Worm (Caenorhabditis elegans): Measurements from ENCODE around the gene srz-70.

The srz-70 gene

DNA sequence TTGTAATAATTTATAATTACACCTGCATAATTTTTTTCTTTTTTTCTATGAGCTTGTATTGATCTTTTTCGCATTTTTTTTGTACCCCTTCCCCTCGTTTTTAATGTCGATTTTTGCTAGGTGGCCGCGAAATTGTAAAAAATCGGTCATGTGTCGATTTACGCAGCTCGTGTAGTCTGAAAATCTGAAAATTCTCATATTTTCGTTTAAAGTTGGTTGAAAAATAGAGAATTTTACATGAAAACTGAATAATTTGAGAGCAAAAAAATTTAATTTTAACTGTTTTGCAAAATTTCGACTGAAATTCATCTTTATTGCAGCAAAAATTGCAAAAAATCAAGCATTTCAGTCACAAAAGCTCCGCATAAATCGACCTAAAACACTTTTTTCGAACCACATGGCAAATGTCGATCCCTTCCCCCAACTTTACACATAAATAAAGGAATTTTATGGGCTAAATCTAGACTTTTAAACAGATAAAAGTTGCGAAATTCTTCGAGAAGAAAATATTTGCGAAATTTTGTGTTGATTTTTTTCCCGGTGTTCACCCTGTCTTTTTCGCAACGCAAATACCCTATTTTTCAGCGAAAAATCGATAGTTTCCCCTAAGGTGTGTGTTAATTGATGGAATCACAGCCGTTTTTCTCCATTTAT, 47.5 kb upstream of the srz-70 start:
- no peak for TF ChIP-seq ztf-3 (GFP tag; optimal IDR thresholded peaks at IDR 0.05)
- TF ChIP-seq hlh-26 (GFP tag; conservative IDR thresholded peaks at IDR 0.05), result no peak
- TF ChIP-seq B0336.3 (GFP tag; IDR thresholded peaks at IDR 0.05), result peak; percentile 17; the same call in 1 of the 2 replicates
- TF ChIP-seq cebp-1 (GFP tag; IDR thresholded peaks at IDR 0.05), result 0 out of 2 replicates have a peak, but pooled peaks have one; percentile 35
- TF ChIP-seq cebp-1 (tag; optimal IDR thresholded peaks at IDR 0.05), result peak; percentile 88
- TF ChIP-seq C17E4.6 (GFP tag; IDR thresholded peaks at IDR 0.05), result no peak
- TF ChIP-seq akir-1 (GFP tag; optimal IDR thresholded peaks at IDR 0.05), result no peak
- TF ChIP-seq lir-1 (GFP tag; conservative IDR thresholded peaks at IDR 0.05), result no peak
- no peak for TF ChIP-seq madf-3 (GFP tag; IDR thresholded peaks at IDR 0.05)
- TF ChIP-seq dox-1 (GFP tag; IDR thresholded peaks at IDR 0.05), result no peak
- no peak for TF ChIP-seq ZK185.1 (tag; optimal IDR thresholded peaks at IDR 0.05; ENCODE audit: poor library complexity, severe bottlenecking)
- TF ChIP-seq aptf-2 (GFP tag; conservative IDR thresholded peaks at IDR 0.05), result no peak
- no peak for TF ChIP-seq tbx-9 (tag; optimal IDR thresholded peaks at IDR 0.05; ENCODE audit: borderline replicate concordance)
- TF ChIP-seq nhr-80 (tag; optimal IDR thresholded peaks at IDR 0.05), result no peak
- peak in 1 of 3 experiments; percentile 30 for TF ChIP-seq lin-35 (GFP tag; optimal IDR thresholded peaks at IDR 0.05)

DNA sequence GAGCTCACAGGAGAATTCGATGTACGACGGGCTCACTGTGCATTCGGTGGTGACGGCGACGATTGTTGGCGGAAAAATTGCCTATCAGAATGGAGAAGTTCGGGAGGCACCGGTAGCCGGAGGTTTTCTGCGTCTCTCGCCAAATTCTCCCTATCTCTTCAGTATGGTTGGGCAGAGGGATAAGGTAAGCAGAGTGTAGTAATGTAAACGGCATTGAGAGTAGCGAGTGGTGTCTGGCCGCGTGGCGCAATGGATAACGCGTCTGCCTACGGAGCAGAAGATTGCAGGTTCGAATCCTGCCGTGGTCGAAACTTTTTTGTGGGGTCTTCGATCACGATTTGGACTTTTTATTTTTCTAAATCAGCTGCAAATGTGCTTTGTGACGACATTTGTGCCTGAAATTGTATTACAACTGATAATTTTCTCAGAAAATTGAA, 45.8 kb upstream of the srz-70 start:
- peak; percentile 23 for TF ChIP-seq snpc-4 (GFP tag; optimal IDR thresholded peaks at IDR 0.05)
- TF ChIP-seq snpc-4 (tag; optimal IDR thresholded peaks at IDR 0.05), result peak in 3 of 4 experiments; percentile 5 to 82 (median 72)
- peak; percentile 24; the same call in 1 of the 2 replicates for TF ChIP-seq ekl-4 (GFP tag; IDR thresholded peaks at IDR 0.05)
- TF ChIP-seq egrh-3 (GFP tag; IDR thresholded peaks at IDR 0.05), result 0 out of 2 replicates have a peak, but pooled peaks have one; percentile 36
- peak; percentile 69 for TF ChIP-seq ztf-26 (tag; optimal IDR thresholded peaks at IDR 0.05)
- TF ChIP-seq hmg-20 (GFP tag; IDR thresholded peaks at IDR 0.05), result no peak
- TF ChIP-seq F33H1.4 (GFP tag; IDR thresholded peaks at IDR 0.05), result no peak
- TF ChIP-seq pbrm-1 (GFP tag; IDR thresholded peaks at IDR 0.05), result peak; percentile 71
- peak; percentile 19 for TF ChIP-seq snpc-1.3 (tag; optimal IDR thresholded peaks at IDR 0.05; ENCODE audit: insufficient read depth)
- no peak for TF ChIP-seq tbx-9 (tag; optimal IDR thresholded peaks at IDR 0.05; ENCODE audit: borderline replicate concordance)
- TF ChIP-seq die-1 (tag; optimal IDR thresholded peaks at IDR 0.05), result peak; percentile 77
- no peak for TF ChIP-seq mel-28 (tag; optimal IDR thresholded peaks at IDR 0.05; ENCODE audit: borderline replicate concordance)
- peak; percentile 68 for TF ChIP-seq attf-5 (GFP tag; optimal IDR thresholded peaks at IDR 0.05)
- TF ChIP-seq F52B5.7 (tag; optimal IDR thresholded peaks at IDR 0.05), result peak; percentile 40
- peak; percentile 33 for TF ChIP-seq T07F8.4 (tag; optimal IDR thresholded peaks at IDR 0.05)
- no peak for TF ChIP-seq cebp-2 (GFP tag; IDR thresholded peaks at IDR 0.05)
- peak; percentile 68; the same call in 1 of the 2 replicates for TF ChIP-seq ztf-25 (GFP tag; IDR thresholded peaks at IDR 0.05)
- TF ChIP-seq ceh-40 (GFP tag; IDR thresholded peaks at IDR 0.05), result 0 out of 2 replicates have a peak, but pooled peaks have one; percentile 63
- TF ChIP-seq F57A8.1 (GFP tag; optimal IDR thresholded peaks at IDR 0.05), result peak; percentile 57
- TF ChIP-seq K12H6.12 (tag; optimal IDR thresholded peaks at IDR 0.05), result peak; percentile 27
- no peak for TF ChIP-seq nhr-179 (tag; optimal IDR thresholded peaks at IDR 0.05)
- no peak for TF ChIP-seq sdz-38 (tag; optimal IDR thresholded peaks at IDR 0.05)
- no peak for TF ChIP-seq somi-1 (GFP tag; optimal IDR thresholded peaks at IDR 0.05)
- TF ChIP-seq F57C9.4 (tag; optimal IDR thresholded peaks at IDR 0.05), result no peak
- no peak for TF ChIP-seq hlh-26 (GFP tag; conservative IDR thresholded peaks at IDR 0.05)
- peak; percentile 58 for TF ChIP-seq lin-54 (GFP tag; optimal IDR thresholded peaks at IDR 0.05)
- TF ChIP-seq fkh-3 (tag; optimal IDR thresholded peaks at IDR 0.05), result peak; percentile 8
- TF ChIP-seq rpc-1 (optimal IDR thresholded peaks at IDR 0.05), result peak; percentile 66
- peak; percentile 78 for TF ChIP-seq rpc-1 (tag; optimal IDR thresholded peaks at IDR 0.05)
- TF ChIP-seq rec-8 (tag; optimal IDR thresholded peaks at IDR 0.05), result peak; percentile 33 to 53
- 0 out of 2 replicates have a peak, but pooled peaks have one; percentile 28 for TF ChIP-seq K11D2.4 (GFP tag; IDR thresholded peaks at IDR 0.05)
- peak; percentile 43 for TF ChIP-seq hlh-12 (tag; optimal IDR thresholded peaks at IDR 0.05)
- TF ChIP-seq B0035.1 (tag; optimal IDR thresholded peaks at IDR 0.05), result no peak
- TF ChIP-seq unc-62 (GFP tag; optimal IDR thresholded peaks at IDR 0.05), result no peak

Measured in whole organism, young adult.